Worm (Caenorhabditis elegans) whole organism, mixed stage, embryonic: Measurements from ENCODE around the gene spe-42.
A peak's percentile ranks its signal among the peaks of the same experiment; 100 is the strongest.

Experiments used
- M03D4.4 ChIP-seq: sonication (generic microtip); optimal IDR thresholded peaks from 2 replicates; lab custom pipeline; 2017; ENCODE audit warnings: mild to moderate bottlenecking, missing genetic modification characterization, missing compliant biosample characterization
- bed-3 ChIP-seq: fragments of 200-800 bp; sonication (Bioruptor generic); optimal IDR thresholded peaks from 3 replicates; lab custom pipeline; 2018; ENCODE audit warnings: mild to moderate bottlenecking, missing genetic modification characterization, moderate library complexity, missing compliant biosample characterization
- blmp-1 ChIP-seq: fragments of 150-350 bp; optimal IDR thresholded peaks from 2 replicates; lab custom pipeline; 2014; ENCODE audit warnings: missing biosample characterization, missing genetic modification characterization
- ceh-39 ChIP-seq: fragments of 150-350 bp; optimal IDR thresholded peaks from 2 replicates; lab custom pipeline; 2014; ENCODE audit warnings: missing biosample characterization, missing genetic modification characterization
- ceh-43 ChIP-seq: fragments of 200-800 bp; sonication (Bioruptor generic); optimal IDR thresholded peaks from 2 replicates; lab custom pipeline; 2018; ENCODE audit warnings: mild to moderate bottlenecking, missing genetic modification characterization, moderate library complexity, missing compliant biosample characterization
- ceh-83 ChIP-seq: fragments of 200-800 bp; sonication (Bioruptor generic); optimal IDR thresholded peaks from 2 replicates; lab custom pipeline; 2018; ENCODE audit warnings: mild to moderate bottlenecking, missing genetic modification characterization, missing compliant biosample characterization
- ces-1 ChIP-seq: fragments of 150-350 bp; optimal IDR thresholded peaks from 2 replicates; lab custom pipeline; 2014; ENCODE audit warnings: missing biosample characterization, missing genetic modification reagents, missing genetic modification characterization
- cnd-1 ChIP-seq: fragments of 200-800 bp; sonication (Bioruptor generic); optimal IDR thresholded peaks from 2 replicates; lab custom pipeline; 2018; ENCODE audit warnings: mild to moderate bottlenecking, missing genetic modification characterization, missing compliant biosample characterization
- drap-1 ChIP-seq: fragments of 200-800 bp; sonication (Bioruptor generic); optimal IDR thresholded peaks from 3 replicates; lab custom pipeline; 2018; ENCODE audit warnings: mild to moderate bottlenecking, missing genetic modification characterization, missing compliant biosample characterization
- elt-1 ChIP-seq: sonication (generic microtip); optimal IDR thresholded peaks from 2 replicates; lab custom pipeline; 2017; ENCODE audit warnings: missing genetic modification characterization, mild to moderate bottlenecking, missing compliant biosample characterization, antibody characterized with exemption, moderate library complexity, borderline replicate concordance; ENCODE audit not compliant: insufficient read depth
- elt-3 ChIP-seq: fragments of 150-350 bp; optimal IDR thresholded peaks from 2 replicates; lab custom pipeline; 2014; ENCODE audit warnings: missing biosample characterization, missing genetic modification characterization
- flh-1 ChIP-seq: fragments of 200-800 bp; sonication (Bioruptor generic); optimal IDR thresholded peaks from 2 replicates; lab custom pipeline; 2018; ENCODE audit warnings: mild to moderate bottlenecking, missing genetic modification characterization, moderate library complexity, missing compliant biosample characterization
- ham-2 ChIP-seq: fragments of 200-800 bp; sonication (Bioruptor generic); optimal IDR thresholded peaks from 2 replicates; lab custom pipeline; 2018; ENCODE audit warnings: mild to moderate bottlenecking, missing genetic modification characterization, missing compliant biosample characterization
- hlh-1 ChIP-seq: fragments of 150-350 bp; optimal IDR thresholded peaks from 2 replicates; lab custom pipeline; 2014; ENCODE audit warnings: missing biosample characterization, missing genetic modification reagents, missing genetic modification characterization
- lin-13 ChIP-seq: fragments of 150-350 bp; optimal IDR thresholded peaks from 2 replicates; lab custom pipeline; 2014; ENCODE audit warnings: missing biosample characterization, missing genetic modification characterization
- lsy-2 ChIP-seq: fragments of 150-350 bp; optimal IDR thresholded peaks from 2 replicates; lab custom pipeline; 2014; ENCODE audit warnings: missing biosample characterization, missing genetic modification characterization
- mab-5 ChIP-seq: fragments of 150-350 bp; optimal IDR thresholded peaks from 2 replicates; lab custom pipeline; 2014; ENCODE audit warnings: missing biosample characterization, missing genetic modification characterization
- mep-1 ChIP-seq: fragments of 150-350 bp; optimal IDR thresholded peaks from 2 replicates; lab custom pipeline; 2017; ENCODE audit warnings: missing biosample characterization, missing genetic modification reagents, missing genetic modification characterization, inconsistent platforms
- mls-2 ChIP-seq: sonication (generic microtip); optimal IDR thresholded peaks from 2 replicates; lab custom pipeline; 2016; ENCODE audit warnings: mild to moderate bottlenecking, missing genetic modification characterization, moderate library complexity, missing compliant biosample characterization
- nhr-12 ChIP-seq: fragments of 150-350 bp; optimal IDR thresholded peaks from 2 replicates; lab custom pipeline; 2014; ENCODE audit warnings: missing biosample characterization, missing genetic modification characterization
- nhr-2 ChIP-seq: fragments of 150-350 bp; optimal IDR thresholded peaks from 2 replicates; lab custom pipeline; 2014; ENCODE audit warnings: missing biosample characterization, missing genetic modification characterization
- nhr-237 ChIP-seq: fragments of 150-350 bp; optimal IDR thresholded peaks from 2 replicates; lab custom pipeline; 2014; ENCODE audit warnings: missing biosample characterization, missing genetic modification characterization
- nhr-28 ChIP-seq: fragments of 150-350 bp; optimal IDR thresholded peaks from 2 replicates; lab custom pipeline; 2014; ENCODE audit warnings: missing biosample characterization, missing genetic modification characterization
- nhr-76 ChIP-seq: sonication (generic microtip); optimal IDR thresholded peaks from 2 replicates; lab custom pipeline; 2017; ENCODE audit warnings: missing biosample characterization, missing genetic modification characterization
- pha-4 ChIP-seq: fragments of 150-350 bp; optimal IDR thresholded peaks from 2 replicates; lab custom pipeline; 2018; ENCODE audit warnings: missing biosample characterization, missing genetic modification reagents, missing genetic modification characterization
- sem-2 ChIP-seq: fragments of 200-800 bp; sonication (Bioruptor generic); optimal IDR thresholded peaks from 2 replicates; lab custom pipeline; 2018; ENCODE audit warnings: mild to moderate bottlenecking, missing genetic modification characterization, missing compliant biosample characterization
- snpc-4 ChIP-seq: fragments of 150-350 bp; optimal IDR thresholded peaks from 2 replicates; lab custom pipeline; 2014; ENCODE audit warnings: missing biosample characterization, missing genetic modification characterization
- sptf-1 ChIP-seq: sonication (generic microtip); optimal IDR thresholded peaks from 2 replicates; lab custom pipeline; 2017; ENCODE audit warnings: mild to moderate bottlenecking, missing genetic modification characterization, moderate library complexity, missing compliant biosample characterization
- tbx-8 ChIP-seq: fragments of 200-800 bp; sonication (Bioruptor generic); optimal IDR thresholded peaks from 2 replicates; lab custom pipeline; 2018; ENCODE audit warnings: mild to moderate bottlenecking, missing genetic modification characterization, moderate library complexity, missing compliant biosample characterization
- unc-120 ChIP-seq: sonication (generic microtip); optimal IDR thresholded peaks from 2 replicates; lab custom pipeline; 2017; ENCODE audit warnings: missing genetic modification characterization, missing compliant biosample characterization; ENCODE audit not compliant: poor library complexity, severe bottlenecking
- unc-39 ChIP-seq: fragments of 150-350 bp; optimal IDR thresholded peaks from 2 replicates; lab custom pipeline; 2014; ENCODE audit warnings: missing biosample characterization, missing genetic modification characterization
- unc-62 ChIP-seq: fragments of 150-350 bp; optimal IDR thresholded peaks from 2 replicates; lab custom pipeline; 2014; ENCODE audit warnings: missing biosample characterization, missing genetic modification reagents, missing genetic modification characterization
- zip-8 ChIP-seq: fragments of 150-350 bp; optimal IDR thresholded peaks from 2 replicates; lab custom pipeline; 2014; ENCODE audit warnings: missing biosample characterization, missing genetic modification characterization
- ztf-11 ChIP-seq: fragments of 150-350 bp; optimal IDR thresholded peaks from 2 replicates; lab custom pipeline; 2014; ENCODE audit warnings: missing biosample characterization, missing genetic modification characterization

spe-42 gene

DNA sequence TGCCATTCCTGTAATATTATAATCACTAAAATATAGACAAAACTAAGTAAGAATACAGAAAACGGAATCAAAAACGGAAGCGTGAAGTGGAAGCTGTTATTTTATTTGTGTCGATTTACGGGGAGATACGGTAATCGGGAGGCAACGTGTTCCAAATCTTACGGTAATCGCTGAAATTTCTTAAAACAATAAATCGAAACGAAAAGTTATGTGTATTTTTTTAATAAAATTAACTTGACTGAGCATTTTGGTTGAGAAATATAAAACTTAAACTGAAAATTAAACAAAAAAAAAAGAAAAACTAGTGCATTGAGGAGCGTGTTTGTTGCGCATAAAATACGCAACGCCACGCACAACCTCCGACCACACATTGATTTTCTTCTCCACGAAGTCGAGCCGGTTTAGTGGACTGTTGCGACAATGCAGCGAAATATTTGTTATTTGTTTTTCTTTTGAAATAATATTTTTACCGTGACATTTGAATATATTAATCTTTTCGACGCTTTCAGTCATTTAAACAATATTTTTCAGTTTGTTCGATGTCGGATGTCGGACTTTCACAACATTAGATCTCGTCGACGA lies 27.7 kb upstream of the spe-42 start, which contains the start of the genes F55A11.1 and syx-5:
Gene F55A11.1 (minus strand): TSS at position 13 of the 582 bp plus-strand sequence.
Gene syx-5 (plus strand): TSS at position 532 of the 582 bp plus-strand sequence.
- TF ChIP-seq elt-3 (tag; lab: Kevin White, UChicago) (no peak), unc-120 (tag; lab: Kevin White, UChicago) (no peak), nhr-237 (peak; percentile 55), zip-8 (tag; lab: Kevin White, UChicago) (no peak), ztf-11 (tag; lab: Kevin White, UChicago) (peak; percentile 44), ceh-39 (tag; lab: Kevin White, UChicago) (peak; percentile 46), tbx-8 (no peak), cnd-1 (tag; lab: Kevin White, UChicago) (no peak), ces-1 (peak; percentile 85), nhr-12 (tag; lab: Kevin White, UChicago) (no peak), mep-1 (peak; percentile 43), lsy-2 (tag; lab: Kevin White, UChicago) (peak; percentile 99), nhr-76 (tag; lab: Kevin White, UChicago) (no peak), lin-13 (tag; lab: Kevin White, UChicago) (no peak), nhr-28 (no peak), blmp-1 (tag; lab: Kevin White, UChicago) (no peak)

ce11 chrV:11762863-11763262 lies 26.1 kb upstream of the spe-42 start, which contains the start of gene T04F3.4:
Gene T04F3.4 (minus strand): TSS chrV:11763049.
- TF ChIP-seq snpc-4 (tag; lab: Kevin White, UChicago) (no peak), flh-1 (GFP tag; lab: Kevin White, UChicago) (no peak), lin-13 (tag; lab: Kevin White, UChicago) (no peak), ham-2 (GFP tag; lab: Kevin White, UChicago) (no peak), mab-5 (no peak), zip-8 (tag; lab: Kevin White, UChicago) (no peak), blmp-1 (tag; lab: Kevin White, UChicago) (no peak)

DNA sequence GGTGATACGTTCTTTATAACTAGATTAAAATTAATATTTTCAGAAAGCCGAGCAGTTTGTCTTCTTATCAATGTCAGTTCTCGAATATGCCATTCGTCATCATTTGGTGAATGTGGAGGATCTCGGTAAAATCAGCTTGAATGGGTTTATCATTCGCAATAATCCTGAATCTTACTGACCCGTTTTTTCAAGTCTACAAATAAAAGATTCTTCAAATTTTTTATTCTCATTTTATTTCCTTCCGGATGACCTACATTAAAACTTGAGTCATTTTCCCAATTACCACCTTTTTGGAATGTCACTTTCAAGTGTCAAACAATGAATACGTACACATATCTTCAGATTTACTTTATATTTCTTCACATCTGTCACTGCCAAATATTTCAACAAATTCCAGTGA lies 23.6 kb upstream of the spe-42 start, which contains the start of gene T04F3.5:
Gene T04F3.5 (plus strand): TSS at position 301 of the 400 bp plus-strand sequence.
- TF ChIP-seq nhr-2 (tag; lab: Kevin White, UChicago) (no peak), unc-39 (no peak), nhr-12 (tag; lab: Kevin White, UChicago) (no peak), nhr-237 (no peak), unc-62 (GFP tag; lab: Kevin White, UChicago) (no peak), snpc-4 (tag; lab: Kevin White, UChicago) (no peak), mab-5 (no peak), bed-3 (GFP tag; lab: Kevin White, UChicago) (no peak), elt-3 (tag; lab: Kevin White, UChicago) (no peak), ceh-83 (GFP tag; lab: Kevin White, UChicago) (no peak), nhr-28 (no peak), ztf-11 (tag; lab: Kevin White, UChicago) (no peak), ham-2 (GFP tag; lab: Kevin White, UChicago) (no peak), ceh-43 (GFP tag; lab: Kevin White, UChicago) (no peak), lin-13 (tag; lab: Kevin White, UChicago) (no peak), mls-2 (no peak)

DNA sequence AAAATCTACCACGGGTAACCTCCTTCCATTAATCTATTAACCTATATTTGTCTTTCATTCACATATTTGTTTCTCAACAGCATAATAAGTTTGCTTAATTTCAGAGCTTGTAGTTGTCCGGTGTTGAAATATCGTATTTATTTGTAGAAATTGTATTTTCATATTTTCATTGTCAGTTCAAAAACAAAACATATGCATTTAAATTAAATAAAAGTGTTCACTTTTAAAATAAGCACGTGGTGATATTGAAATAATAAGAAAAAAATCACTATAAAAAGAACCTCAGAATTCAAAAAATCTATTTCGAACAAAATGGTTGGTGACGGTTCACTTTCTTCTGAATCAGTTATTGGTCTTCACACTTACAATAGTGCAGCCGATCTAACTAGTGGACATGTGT lies 21.8 kb upstream of the spe-42 start, which contains the start of gene T04F3.3:
Gene T04F3.3 (plus strand): TSS at position 301 of the 400 bp plus-strand sequence.
- TF ChIP-seq pha-4 (tag; lab: Kevin White, UChicago) (no peak), ztf-11 (tag; lab: Kevin White, UChicago) (no peak), hlh-1 (no peak), drap-1 (GFP tag; lab: Kevin White, UChicago) (no peak), sptf-1 (tag; lab: Kevin White, UChicago) (no peak), M03D4.4 (tag; lab: Kevin White, UChicago) (no peak), lsy-2 (tag; lab: Kevin White, UChicago) (no peak)
- TF ChIP-seq, all 35 proteins: peak for 0

ce11 chrV:11757358-11757757 lies 20.6 kb upstream of the spe-42 start, which contains the start of gene smoc-1:
Gene smoc-1 (plus strand): TSS chrV:11757658.
- TF ChIP-seq elt-3 (tag; lab: Kevin White, UChicago) = no peak
- TF ChIP-seq ceh-43 (GFP tag; lab: Kevin White, UChicago) = no peak
- no peak for TF ChIP-seq mab-5
- no peak for TF ChIP-seq unc-39
- no peak for TF ChIP-seq zip-8 (tag; lab: Kevin White, UChicago)
- no peak for TF ChIP-seq nhr-12 (tag; lab: Kevin White, UChicago)
- TF ChIP-seq snpc-4 (tag; lab: Kevin White, UChicago) = no peak
- no peak for TF ChIP-seq ham-2 (GFP tag; lab: Kevin White, UChicago)
- TF ChIP-seq ztf-11 (tag; lab: Kevin White, UChicago) = no peak
- TF ChIP-seq lsy-2 (tag; lab: Kevin White, UChicago) = no peak
- TF ChIP-seq lin-13 (tag; lab: Kevin White, UChicago) = no peak
- TF ChIP-seq drap-1 (GFP tag; lab: Kevin White, UChicago) = no peak
- TF ChIP-seq pha-4 (tag; lab: Kevin White, UChicago) = no peak
- TF ChIP-seq sem-2 (GFP tag; lab: Kevin White, UChicago) = no peak
- TF ChIP-seq nhr-28 = no peak
- no peak for TF ChIP-seq ceh-83 (GFP tag; lab: Kevin White, UChicago)
- no peak for TF ChIP-seq elt-1 (tag; lab: Kevin White, UChicago)
